Worm (Caenorhabditis elegans) whole organism, late embryonic: ENCODE results near the gene T04F8.8.

Source experiments
- C08G9.2 ChIP-seq: sonication (generic microtip); optimal IDR thresholded peaks from 2 replicates; lab custom pipeline; 2016; ENCODE audit warnings: mild to moderate bottlenecking, missing genetic modification characterization, moderate library complexity, missing compliant biosample characterization
- C38D4.7 ChIP-seq: fragments of 200-800 bp; sonication (Bioruptor generic); optimal IDR thresholded peaks from 2 replicates; lab custom pipeline; 2018; ENCODE audit warnings: mild to moderate bottlenecking, missing genetic modification characterization, moderate library complexity, missing compliant biosample characterization
- F13H6.1 ChIP-seq: sonication (generic microtip); optimal IDR thresholded peaks from 2 replicates; lab custom pipeline; 2016; ENCODE audit warnings: missing genetic modification characterization, missing compliant biosample characterization
- K02D7.2 ChIP-seq: sonication (generic microtip); optimal IDR thresholded peaks from 2 replicates; lab custom pipeline; 2017; ENCODE audit warnings: mild to moderate bottlenecking, missing genetic modification characterization, missing compliant biosample characterization
- K09A11.1 ChIP-seq: sonication (generic microtip); optimal IDR thresholded peaks from 2 replicates; lab custom pipeline; 2017; ENCODE audit warnings: antibody characterized with exemption, mild to moderate bottlenecking, missing genetic modification characterization, missing compliant biosample characterization; ENCODE audit not compliant: insufficient read depth
- T23F11.4 ChIP-seq: fragments of 200-800 bp; sonication (Bioruptor generic); optimal IDR thresholded peaks from 2 replicates; lab custom pipeline; 2018; ENCODE audit warnings: mild to moderate bottlenecking, missing genetic modification characterization, missing compliant biosample characterization
- ahr-1 ChIP-seq: sonication (generic microtip); optimal IDR thresholded peaks from 2 replicates; lab custom pipeline; 2016; ENCODE audit warnings: missing genetic modification characterization, missing compliant biosample characterization
- ama-1 ChIP-seq: fragments of 150-350 bp; optimal IDR thresholded peaks from 2 replicates; lab custom pipeline; 2014
- ceh-14 ChIP-seq: sonication (generic microtip); optimal IDR thresholded peaks from 2 replicates; lab custom pipeline; 2016; ENCODE audit warnings: missing genotype, missing genetic modification characterization, missing compliant biosample characterization
- ceh-2 ChIP-seq: sonication (generic microtip); optimal IDR thresholded peaks from 2 replicates; lab custom pipeline; 2016; ENCODE audit warnings: missing genotype, missing genetic modification characterization, missing compliant biosample characterization
- ceh-22 ChIP-seq: sonication (generic microtip); optimal IDR thresholded peaks from 2 replicates; lab custom pipeline; 2017; ENCODE audit warnings: missing biosample characterization, missing genetic modification characterization
- ceh-24 ChIP-seq: sonication (generic microtip); optimal IDR thresholded peaks from 2 replicates; lab custom pipeline; 2016; ENCODE audit warnings: mild to moderate bottlenecking, missing genetic modification characterization, missing compliant biosample characterization
- ceh-30 ChIP-seq: fragments of 150-350 bp; optimal IDR thresholded peaks from 2 replicates; lab custom pipeline; 2014; ENCODE audit warnings: missing biosample characterization, missing genetic modification characterization
- ceh-34 ChIP-seq: sonication (generic microtip); optimal IDR thresholded peaks from 2 replicates; lab custom pipeline; 2016; ENCODE audit warnings: mild to moderate bottlenecking, missing genetic modification characterization, missing compliant biosample characterization
- ceh-45 ChIP-seq: fragments of 200-800 bp; sonication (Bioruptor generic); IDR thresholded peaks from 2 replicates; pipeline ENCODE4 v1.3.6; 2022; ENCODE audit warnings: missing genetic modification reagents, missing genetic modification characterization, missing compliant biosample characterization
- ceh-6 ChIP-seq: fragments of 200-800 bp; sonication (Bioruptor generic); optimal IDR thresholded peaks from 2 replicates; lab custom pipeline; 2018; ENCODE audit warnings: mild to moderate bottlenecking, missing genetic modification characterization, missing compliant biosample characterization
- che-1 ChIP-seq: sonication (generic microtip); optimal IDR thresholded peaks from 2 replicates; lab custom pipeline; 2016; ENCODE audit warnings: mild to moderate bottlenecking, missing genetic modification characterization, missing compliant biosample characterization
- dmd-4 ChIP-seq: sonication (generic microtip); optimal IDR thresholded peaks from 2 replicates; lab custom pipeline; 2016; ENCODE audit warnings: borderline replicate concordance, missing genetic modification characterization, missing compliant biosample characterization
- dve-1 ChIP-seq: sonication (generic microtip); optimal IDR thresholded peaks from 2 replicates; lab custom pipeline; 2017; ENCODE audit warnings: antibody characterized with exemption, mild to moderate bottlenecking, missing genetic modification characterization, missing compliant biosample characterization
- elt-4 ChIP-seq: sonication (generic microtip); optimal IDR thresholded peaks from 2 replicates; lab custom pipeline; 2016; ENCODE audit warnings: missing genetic modification characterization, missing compliant biosample characterization
- ets-4 ChIP-seq: sonication (generic microtip); optimal IDR thresholded peaks from 2 replicates; lab custom pipeline; 2016; ENCODE audit warnings: missing genetic modification characterization, missing compliant biosample characterization
- eyg-1 ChIP-seq: sonication (generic microtip); optimal IDR thresholded peaks from 2 replicates; lab custom pipeline; 2016; ENCODE audit warnings: missing genotype, missing genetic modification characterization, missing compliant biosample characterization
- fax-1 ChIP-seq: sonication (generic microtip); optimal IDR thresholded peaks from 2 replicates; lab custom pipeline; 2016; ENCODE audit warnings: missing genotype, missing genetic modification characterization, missing compliant biosample characterization
- fkh-10 ChIP-seq: fragments of 150-350 bp; optimal IDR thresholded peaks from 2 replicates; lab custom pipeline; 2014; ENCODE audit warnings: missing biosample characterization, missing genetic modification reagents, missing genetic modification characterization
- hlh-15 ChIP-seq: sonication (generic microtip); optimal IDR thresholded peaks from 2 replicates; lab custom pipeline; 2016; ENCODE audit warnings: missing genetic modification characterization, missing compliant biosample characterization
- hlh-6 ChIP-seq: sonication (generic microtip); optimal IDR thresholded peaks from 2 replicates; lab custom pipeline; 2016; ENCODE audit warnings: missing genotype, missing genetic modification characterization, missing compliant biosample characterization
- hlh-8 ChIP-seq: sonication (generic microtip); optimal IDR thresholded peaks from 2 replicates; lab custom pipeline; 2016; ENCODE audit warnings: missing genotype, missing genetic modification characterization, missing compliant biosample characterization
- lim-6 ChIP-seq: sonication (generic microtip); optimal IDR thresholded peaks from 2 replicates; lab custom pipeline; 2016; ENCODE audit warnings: missing genetic modification characterization, missing compliant biosample characterization
- lin-11 ChIP-seq: fragments of 200-800 bp; sonication (Bioruptor generic); optimal IDR thresholded peaks from 2 replicates; lab custom pipeline; 2018; ENCODE audit warnings: mild to moderate bottlenecking, missing genetic modification characterization, missing compliant biosample characterization
- madf-2 ChIP-seq: sonication (generic microtip); optimal IDR thresholded peaks from 2 replicates; lab custom pipeline; 2017; ENCODE audit warnings: missing genetic modification characterization, missing compliant biosample characterization
- mec-3 ChIP-seq: sonication (generic microtip); optimal IDR thresholded peaks from 2 replicates; lab custom pipeline; 2016; ENCODE audit warnings: borderline replicate concordance, missing genetic modification characterization, missing compliant biosample characterization
- nhr-11 ChIP-seq: fragments of 150-350 bp; optimal IDR thresholded peaks from 2 replicates; lab custom pipeline; 2014; ENCODE audit warnings: missing biosample characterization, missing genetic modification characterization
- nhr-232 ChIP-seq: sonication (generic microtip); optimal IDR thresholded peaks from 2 replicates; lab custom pipeline; 2016; ENCODE audit warnings: missing genetic modification characterization, missing compliant biosample characterization
- npax-4 ChIP-seq: sonication (generic microtip); optimal IDR thresholded peaks from 2 replicates; lab custom pipeline; 2016; ENCODE audit warnings: missing genetic modification characterization, missing compliant biosample characterization
- pag-3 ChIP-seq: sonication (generic microtip); optimal IDR thresholded peaks from 2 replicates; lab custom pipeline; 2016; ENCODE audit warnings: missing compliant biosample characterization, missing genetic modification characterization, borderline replicate concordance
- pat-9 ChIP-seq: fragments of 200-800 bp; sonication (Bioruptor generic); optimal IDR thresholded peaks from 2 replicates; lab custom pipeline; 2018; ENCODE audit warnings: mild to moderate bottlenecking, missing genetic modification characterization, moderate library complexity, missing compliant biosample characterization
- pha-2 ChIP-seq: sonication (generic microtip); optimal IDR thresholded peaks from 2 replicates; lab custom pipeline; 2017; ENCODE audit warnings: mild to moderate bottlenecking, missing genetic modification characterization, missing compliant biosample characterization
- pha-4 ChIP-seq: fragments of 150-350 bp; optimal IDR thresholded peaks from 2 replicates; lab custom pipeline; 2018; ENCODE audit warnings: missing biosample characterization, missing genetic modification reagents, missing genetic modification characterization
- pqm-1 ChIP-seq: sonication (generic microtip); optimal IDR thresholded peaks from 2 replicates; lab custom pipeline; 2016; ENCODE audit warnings: missing genetic modification characterization, missing compliant biosample characterization
- pros-1 ChIP-seq: fragments of 150-350 bp; optimal IDR thresholded peaks from 2 replicates; lab custom pipeline; 2014; ENCODE audit warnings: missing biosample characterization, missing genetic modification reagents, missing genetic modification characterization
- sdc-2 ChIP-seq: sonication (generic microtip); optimal IDR thresholded peaks from 2 replicates; lab custom pipeline; 2016; ENCODE audit warnings: missing genotype, missing genetic modification characterization, missing compliant biosample characterization
- sox-2 ChIP-seq: fragments of 200-800 bp; sonication (Bioruptor generic); IDR thresholded peaks from 2 replicates; pipeline ENCODE4 v1.3.6; 2022; ENCODE audit warnings: missing genetic modification reagents, missing genetic modification characterization, missing compliant biosample characterization
- sox-4 ChIP-seq: sonication (generic microtip); optimal IDR thresholded peaks from 2 replicates; lab custom pipeline; 2017; ENCODE audit warnings: mild to moderate bottlenecking, missing genetic modification characterization, inconsistent platforms, missing compliant biosample characterization
- tbx-2 ChIP-seq: sonication (generic microtip); optimal IDR thresholded peaks from 2 replicates; lab custom pipeline; 2016; ENCODE audit warnings: missing genetic modification characterization, missing compliant biosample characterization
- tbx-7 ChIP-seq: sonication (generic microtip); optimal IDR thresholded peaks from 2 replicates; lab custom pipeline; 2016; ENCODE audit warnings: missing genotype, missing genetic modification characterization, missing compliant biosample characterization
- unc-55 ChIP-seq: sonication (generic microtip); optimal IDR thresholded peaks from 2 replicates; lab custom pipeline; 2017; ENCODE audit warnings: missing biosample characterization, missing genetic modification reagents, missing genetic modification characterization
- unc-86 ChIP-seq: sonication (generic microtip); optimal IDR thresholded peaks from 2 replicates; lab custom pipeline; 2016; ENCODE audit warnings: missing genetic modification characterization, missing compliant biosample characterization
- zip-5 ChIP-seq: sonication (generic microtip); optimal IDR thresholded peaks from 2 replicates; lab custom pipeline; 2016; ENCODE audit warnings: missing genetic modification characterization, missing compliant biosample characterization
- ztf-16 ChIP-seq: sonication (generic microtip); optimal IDR thresholded peaks from 2 replicates; lab custom pipeline; 2017; ENCODE audit warnings: missing genetic modification characterization, missing compliant biosample characterization

T04F8.8 gene

DNA sequence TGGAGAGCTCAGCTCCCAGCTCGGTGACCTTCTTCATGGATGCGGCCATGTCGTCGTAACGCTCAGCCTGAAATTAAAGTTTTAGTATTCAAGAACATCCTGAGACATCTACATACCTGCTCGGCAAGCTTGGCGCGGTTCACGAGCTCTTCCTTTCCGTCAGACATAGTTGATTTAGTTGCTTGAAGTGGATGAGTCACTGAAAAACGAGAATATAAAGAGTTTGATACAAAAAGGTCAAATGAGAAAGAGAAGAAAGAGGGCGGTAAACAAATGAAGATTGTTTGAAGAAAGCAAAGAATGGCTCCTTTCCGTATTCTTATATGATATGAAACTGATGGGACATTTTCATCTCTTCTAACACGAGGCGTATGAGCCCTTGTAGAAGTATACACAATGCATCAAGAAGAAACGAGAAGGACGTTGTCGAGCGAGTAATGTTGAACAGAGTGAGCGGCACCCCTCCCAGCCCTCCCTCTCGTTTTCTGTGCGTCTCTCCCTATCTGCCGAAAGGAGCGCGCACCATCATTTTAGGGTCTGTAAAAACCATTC, 42.0 kb upstream of the T04F8.8 start, which contains the start of gene ftt-2:
ftt-2 (minus strand) TSS at position 206 of the 552 bp plus-strand sequence.
- TF ChIP-seq K02D7.2 (no peak), ceh-24 (no peak), ama-1 (lab: Kevin White, UChicago) (peak; percentile 5)

DNA sequence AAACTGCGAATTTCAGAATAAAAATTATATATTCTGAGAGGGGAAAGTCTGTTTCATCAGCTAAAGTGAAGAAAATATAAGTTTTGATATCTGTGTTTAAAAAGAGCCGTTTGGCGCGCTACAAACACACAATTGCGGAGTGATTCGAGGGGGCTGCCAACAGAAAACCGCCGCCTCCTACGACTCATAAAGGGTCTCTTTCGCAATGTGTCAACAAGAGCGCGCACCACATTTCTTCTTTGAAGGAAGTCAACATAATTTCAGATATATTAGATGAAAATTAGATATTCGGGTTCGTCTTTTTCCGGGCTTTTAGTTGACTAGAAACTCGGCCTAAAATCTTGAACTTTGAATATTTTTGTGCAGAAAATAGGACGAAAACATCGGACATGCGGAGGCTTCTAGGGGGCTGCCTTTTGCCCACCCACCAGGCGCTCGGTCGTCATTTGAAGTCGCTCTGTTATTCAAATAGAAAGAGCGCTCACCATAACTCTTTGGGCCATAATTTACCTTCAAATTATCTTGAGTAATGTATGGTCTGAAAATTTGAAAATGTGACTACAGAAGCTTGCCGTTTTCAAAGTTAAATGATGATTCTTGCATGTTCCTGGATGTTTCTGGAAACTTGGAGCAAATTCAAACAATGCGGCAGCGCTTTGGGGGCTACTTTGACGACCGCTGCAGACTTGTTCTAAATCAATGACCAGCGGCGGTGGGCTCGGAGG, 41.3 kb upstream of the T04F8.8 start:
- peak; percentile 99 for TF ChIP-seq T23F11.4 (GFP tag; lab: Kevin White, UChicago)
- TF ChIP-seq C08G9.2 (tag; lab: Kevin White, UChicago) = peak; percentile 60
- peak; percentile 71 for TF ChIP-seq fax-1
- peak; percentile 82 for TF ChIP-seq ahr-1 (tag; lab: Kevin White, UChicago)
- TF ChIP-seq fkh-10 (GFP tag; lab: Kevin White, UChicago) = peak; percentile 95
- TF ChIP-seq C38D4.7 (GFP tag; lab: Kevin White, UChicago) = peak; percentile 92
- TF ChIP-seq elt-4 (tag; lab: Kevin White, UChicago) = no peak
- peak; percentile 58 for TF ChIP-seq zip-5 (tag; lab: Kevin White, UChicago)
- peak; percentile 98 for TF ChIP-seq F13H6.1
- peak; percentile 84 for TF ChIP-seq hlh-8
- no peak for TF ChIP-seq unc-55
- peak; percentile 86 for TF ChIP-seq dmd-4 (tag; lab: Kevin White, UChicago)
- peak; percentile 99 for TF ChIP-seq nhr-11
- TF ChIP-seq lin-11 (tag; lab: Kevin White, UChicago) = peak; percentile 89
- TF ChIP-seq dve-1 (tag; lab: Kevin White, UChicago) = peak; percentile 68
- TF ChIP-seq pha-2 (tag; lab: Kevin White, UChicago) = peak; percentile 97
- TF ChIP-seq K02D7.2 = peak; percentile 96
- TF ChIP-seq unc-86 (tag; lab: Kevin White, UChicago) = peak; percentile 99
- TF ChIP-seq nhr-232 (tag; lab: Kevin White, UChicago) = peak; percentile 40
- peak; percentile 62 for TF ChIP-seq hlh-6 (tag; lab: Kevin White, UChicago)
- peak; percentile 83 for TF ChIP-seq ceh-6
- peak; percentile 92 for TF ChIP-seq eyg-1
- TF ChIP-seq ets-4 (tag; lab: Kevin White, UChicago) = peak; percentile 91
- peak; percentile 94 for TF ChIP-seq madf-2
- peak; percentile 99 for TF ChIP-seq ztf-16 (tag; lab: Kevin White, UChicago)
- TF ChIP-seq tbx-2 (tag; lab: Kevin White, UChicago) = peak; percentile 99
- TF ChIP-seq ceh-30 (tag; lab: Kevin White, UChicago) = peak; percentile 43
- TF ChIP-seq ceh-45 = peak; percentile 53; the same call in 1 of the 2 replicates
- TF ChIP-seq pat-9 (tag; lab: Kevin White, UChicago) = peak; percentile 98
- TF ChIP-seq npax-4 = peak; percentile 45
- TF ChIP-seq sox-4 (tag; lab: Kevin White, UChicago) = peak; percentile 92
- peak; percentile 87 for TF ChIP-seq ceh-22 (tag; lab: Kevin White, UChicago)
- peak; percentile 99 for TF ChIP-seq ceh-14 (tag; lab: Kevin White, UChicago)
- peak; percentile 82 for TF ChIP-seq hlh-15
- TF ChIP-seq lim-6 = peak; percentile 60
- TF ChIP-seq pros-1 (tag; lab: Kevin White, UChicago) = peak; percentile 77
- peak; percentile 96 for TF ChIP-seq K09A11.1
- no peak for TF ChIP-seq pha-4 (tag; lab: Kevin White, UChicago)
- TF ChIP-seq che-1 = peak; percentile 88
- peak; percentile 90 for TF ChIP-seq sdc-2 (tag; lab: Kevin White, UChicago)
- peak; percentile 91 for TF ChIP-seq sox-2 (GFP tag; lab: Robert Waterston, UW)
- TF ChIP-seq pag-3 (tag; lab: Kevin White, UChicago) = peak; percentile 93
- TF ChIP-seq mec-3 (tag; lab: Kevin White, UChicago) = peak; percentile 23
- peak; percentile 100 for TF ChIP-seq ceh-34 (tag; lab: Kevin White, UChicago)
- peak; percentile 93 for TF ChIP-seq ceh-2 (tag; lab: Kevin White, UChicago)
- TF ChIP-seq pqm-1 (tag; lab: Kevin White, UChicago) = peak; percentile 94
- peak; percentile 76 for TF ChIP-seq tbx-7 (tag; lab: Kevin White, UChicago)
